Fruit fly (Drosophila melanogaster) whole organism, adult: ENCODE measurements around the gene spri.

ENCODE experiments used
- CG11617 ChIP-seq: fragments of 200-800 bp; sonication (Bioruptor generic); optimal IDR thresholded peaks from 2 replicates; lab custom pipeline; 2017; ENCODE audit warnings: mild to moderate bottlenecking, missing biosample characterization, missing genetic modification reagents, missing genetic modification characterization
- CG12768 ChIP-seq: fragments of 200-800 bp; sonication (Bioruptor generic); optimal IDR thresholded peaks from 2 replicates; lab custom pipeline; 2017; ENCODE audit warnings: missing biosample characterization, missing genetic modification characterization, mild to moderate bottlenecking, moderate library complexity, missing genetic modification reagents
- CG14711 ChIP-seq: fragments of 200-800 bp; sonication (Bioruptor generic); optimal IDR thresholded peaks from 2 replicates; lab custom pipeline; 2018; ENCODE audit warnings: missing biosample characterization, mild to moderate bottlenecking, missing genetic modification characterization, moderate library complexity
- CG1620 ChIP-seq: fragments of 200-800 bp; sonication (Bioruptor generic); optimal IDR thresholded peaks from 2 replicates; lab custom pipeline; 2016; ENCODE audit warnings: missing biosample characterization, missing genetic modification characterization
- CG33017 ChIP-seq: fragments of 200-800 bp; sonication (Bioruptor generic); optimal IDR thresholded peaks from 2 replicates; lab custom pipeline; 2018; ENCODE audit warnings: missing biosample characterization, mild to moderate bottlenecking, missing genetic modification characterization, moderate library complexity
- CG5204 ChIP-seq: fragments of 200-800 bp; sonication (Bioruptor generic); optimal IDR thresholded peaks from 2 replicates; lab custom pipeline; 2016; ENCODE audit warnings: missing biosample characterization, missing genetic modification characterization
- CG7045 ChIP-seq: fragments of 200-800 bp; sonication (Bioruptor generic); optimal IDR thresholded peaks from 2 replicates; lab custom pipeline; 2017; ENCODE audit warnings: missing biosample characterization, mild to moderate bottlenecking, missing genetic modification characterization
- CG7101 ChIP-seq: fragments of 200-800 bp; sonication (Bioruptor generic); optimal IDR thresholded peaks from 2 replicates; lab custom pipeline; 2018; ENCODE audit warnings: missing biosample characterization, mild to moderate bottlenecking, missing genetic modification characterization, moderate library complexity
- Clk ChIP-seq: fragments of 200-800 bp; sonication (Bioruptor generic); optimal IDR thresholded peaks from 2 replicates; lab custom pipeline; 2017; ENCODE audit warnings: missing biosample characterization, missing genetic modification characterization
- Crg-1 ChIP-seq: fragments of 200-800 bp; sonication (Bioruptor generic); optimal IDR thresholded peaks from 2 replicates; lab custom pipeline; 2016; ENCODE audit warnings: missing biosample characterization, missing genetic modification characterization
- Hr96 ChIP-seq: fragments of 200-800 bp; sonication (Bioruptor generic); optimal IDR thresholded peaks from 2 replicates; lab custom pipeline; 2016; ENCODE audit warnings: missing biosample characterization, missing genetic modification characterization
- Mnt ChIP-seq: fragments of 200-800 bp; sonication (Bioruptor generic); optimal IDR thresholded peaks from 2 replicates; lab custom pipeline; 2016; ENCODE audit warnings: missing biosample characterization, mild to moderate bottlenecking, missing genetic modification characterization
- bab1 ChIP-seq: fragments of 200-800 bp; sonication (Bioruptor generic); optimal IDR thresholded peaks from 3 replicates; lab custom pipeline; 2019; ENCODE audit warnings: missing biosample characterization, mild to moderate bottlenecking, missing genetic modification characterization, moderate library complexity
- cic ChIP-seq: fragments of 200-800 bp; sonication (Bioruptor generic); optimal IDR thresholded peaks from 2 replicates; lab custom pipeline; 2017; ENCODE audit warnings: missing biosample characterization, mild to moderate bottlenecking, missing genetic modification characterization, moderate library complexity
- cnc ChIP-seq, 2 experiments: fragments of >200 bp; optimal IDR thresholded peaks; 2 replicates each; lab custom pipeline; 2017
- kay ChIP-seq: fragments of 200-800 bp; sonication (Bioruptor generic); peaks from one replicate; lab custom pipeline; 2016; ENCODE audit warnings: missing biosample characterization, missing genetic modification characterization, borderline replicate concordance
- ovo ChIP-seq: fragments of 200-800 bp; sonication (Bioruptor generic); optimal IDR thresholded peaks from 2 replicates; lab custom pipeline; 2016; ENCODE audit warnings: missing biosample characterization, missing genetic modification characterization
- pad ChIP-seq: fragments of 200-800 bp; sonication (Bioruptor generic); optimal IDR thresholded peaks from 3 replicates; lab custom pipeline; 2017; ENCODE audit warnings: missing biosample characterization, missing genetic modification characterization, mild to moderate bottlenecking, moderate library complexity, missing genetic modification reagents
- tj ChIP-seq: fragments of 200-800 bp; sonication (Bioruptor generic); optimal IDR thresholded peaks from 3 replicates; lab custom pipeline; 2017; ENCODE audit warnings: missing biosample characterization, mild to moderate bottlenecking, missing genetic modification characterization, moderate library complexity
- toe ChIP-seq: fragments of 200-800 bp; sonication (Bioruptor generic); optimal IDR thresholded peaks from 2 replicates; lab custom pipeline; 2016; ENCODE audit warnings: missing biosample characterization, missing genetic modification characterization

The spri gene

DNA sequence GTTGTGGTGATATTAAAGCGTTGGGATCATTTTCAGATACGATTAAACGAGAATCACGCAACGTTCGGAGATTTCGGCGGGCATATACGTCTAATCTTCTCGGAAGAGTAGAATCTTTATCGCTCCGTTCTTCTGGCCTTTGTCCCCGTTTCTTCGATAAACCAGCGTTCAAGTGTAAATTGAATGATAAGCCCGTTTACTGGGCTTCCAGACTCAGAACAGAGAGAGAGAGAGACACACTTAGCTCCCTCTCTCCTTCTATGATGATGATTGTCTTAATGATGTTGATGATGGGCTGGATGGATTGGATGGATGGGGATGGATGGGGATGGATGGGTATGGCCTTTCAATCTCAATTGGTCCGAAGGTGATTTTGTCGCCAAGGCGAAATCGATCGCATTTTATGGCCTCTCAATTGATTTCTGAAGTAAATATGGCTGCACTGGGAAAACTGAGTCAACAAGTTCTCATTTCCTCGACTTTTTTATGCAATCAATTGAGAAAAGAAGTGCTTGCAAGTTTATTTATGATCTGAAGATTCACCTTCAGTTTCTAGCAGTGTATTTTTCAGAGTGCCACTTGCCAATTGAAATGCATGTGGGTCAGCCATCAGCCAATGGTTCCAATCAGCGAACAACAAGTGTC is 4.6 kb downstream of the spri start:
- TF ChIP-seq Hr96 (GFP tag; lab: Kevin White, UChicago) (no peak), CG7045 (GFP tag; lab: Kevin White, UChicago) (no peak), tj (no peak), CG5204 (no peak), CG14711 (tag; lab: Kevin White, UChicago) (no peak), cic (GFP tag; lab: Kevin White, UChicago) (no peak), CG7101 (no peak), toe (GFP tag; lab: Kevin White, UChicago) (no peak), Mnt (GFP tag; lab: Kevin White, UChicago) (no peak), CG11617 (no peak), CG12768 (GFP tag; lab: Kevin White, UChicago) (no peak), Clk (GFP tag; lab: Kevin White, UChicago) (no peak), CG1620 (GFP tag; lab: Kevin White, UChicago) (no peak), CG33017 (no peak), cnc (optimal IDR thresholded peaks at IDR 0.05; lab: Kevin White, UChicago) (no peak), pad (no peak), Crg-1 (GFP tag; lab: Kevin White, UChicago) (no peak)

DNA sequence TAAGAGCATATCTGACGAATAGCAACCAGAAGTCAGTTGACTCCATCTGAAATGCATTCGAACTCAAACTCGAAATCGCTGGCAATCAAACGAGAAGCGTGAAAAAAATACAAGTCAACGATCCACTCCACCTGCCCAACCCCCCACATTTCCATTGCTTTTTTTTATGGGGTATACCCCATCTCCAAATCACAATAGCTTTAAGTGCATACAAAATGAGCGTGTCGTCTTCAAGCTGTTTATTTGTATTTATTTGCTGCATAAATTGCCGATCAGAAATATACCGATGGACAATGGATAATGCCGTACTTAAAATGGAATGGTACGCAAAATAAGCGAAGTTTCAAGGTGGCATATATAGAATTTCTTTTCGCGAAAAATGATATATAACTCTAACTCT is 5.7 kb downstream of the spri start:
- TF ChIP-seq tj (peak; percentile 52), Clk (GFP tag; lab: Kevin White, UChicago) (no peak)

DNA sequence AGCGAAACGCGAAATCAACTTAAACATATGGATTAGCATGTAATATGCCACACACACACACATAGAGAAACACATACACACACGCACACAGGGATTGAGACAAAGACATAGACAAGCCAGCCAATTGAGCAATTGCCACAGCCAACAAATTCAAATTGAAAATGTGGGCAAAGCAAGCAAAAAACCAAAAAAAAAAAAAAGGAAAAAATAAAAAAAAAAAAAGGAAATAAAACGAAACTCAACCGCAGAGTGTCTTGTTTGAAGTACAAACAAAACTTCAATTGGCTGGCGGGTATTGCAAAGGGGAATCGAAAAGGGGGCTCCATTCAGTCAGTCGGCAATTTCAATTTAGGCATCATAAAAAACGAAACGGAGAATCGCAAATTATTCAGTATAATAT is 7.4 kb downstream of the spri start:
- TF ChIP-seq kay (no peak), Crg-1 (GFP tag; lab: Kevin White, UChicago) (no peak), Mnt (GFP tag; lab: Kevin White, UChicago) (no peak), Hr96 (GFP tag; lab: Kevin White, UChicago) (no peak), CG7045 (GFP tag; lab: Kevin White, UChicago) (no peak), ovo (GFP tag; lab: Kevin White, UChicago) (no peak), CG11617 (no peak), CG1620 (GFP tag; lab: Kevin White, UChicago) (no peak), Clk (GFP tag; lab: Kevin White, UChicago) (no peak)

DNA sequence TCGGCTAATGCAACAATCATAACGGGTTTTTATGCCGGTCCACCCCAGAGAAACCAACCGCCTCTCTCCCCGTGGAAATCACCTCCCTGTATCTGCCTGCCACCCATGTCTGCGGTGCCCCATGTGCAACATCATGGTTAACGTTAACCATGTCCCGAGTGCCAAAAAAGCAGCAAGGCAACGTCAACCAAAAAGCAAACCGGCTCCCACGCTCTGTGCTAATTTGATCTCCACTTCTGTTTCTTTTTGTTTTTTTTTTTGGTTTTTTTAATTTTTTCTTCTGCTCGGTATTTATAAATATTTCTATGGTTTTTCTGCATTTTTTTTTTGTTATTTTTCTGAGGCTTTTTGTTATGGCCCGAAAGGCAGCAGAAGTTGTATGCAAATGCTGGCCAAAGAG is 8.2 kb downstream of the spri start:
- TF ChIP-seq CG33017 (no peak), cic (GFP tag; lab: Kevin White, UChicago) (no peak)

dm6 chrX:10573554-10573953 is 11.7 kb downstream of the spri start:
- TF ChIP-seq kay: no peak
- no peak for TF ChIP-seq cic (GFP tag; lab: Kevin White, UChicago)
- no peak for TF ChIP-seq Clk (GFP tag; lab: Kevin White, UChicago)
- no peak for TF ChIP-seq tj
- no peak for TF ChIP-seq cnc (optimal IDR thresholded peaks at IDR 0.05; lab: Kevin White, UChicago)
- no peak for TF ChIP-seq Hr96 (GFP tag; lab: Kevin White, UChicago)
- no peak for TF ChIP-seq CG5204
- TF ChIP-seq Crg-1 (GFP tag; lab: Kevin White, UChicago): no peak
- no peak for TF ChIP-seq CG1620 (GFP tag; lab: Kevin White, UChicago)
- no peak for TF ChIP-seq CG7101
- TF ChIP-seq CG14711 (tag; lab: Kevin White, UChicago): no peak
- TF ChIP-seq CG12768 (GFP tag; lab: Kevin White, UChicago): no peak
- TF ChIP-seq Mnt (GFP tag; lab: Kevin White, UChicago): no peak
- TF ChIP-seq ovo (GFP tag; lab: Kevin White, UChicago): no peak
- TF ChIP-seq CG11617: no peak
- no peak for TF ChIP-seq toe (GFP tag; lab: Kevin White, UChicago)
- TF ChIP-seq CG33017: no peak
- TF ChIP-seq pad: no peak

DNA sequence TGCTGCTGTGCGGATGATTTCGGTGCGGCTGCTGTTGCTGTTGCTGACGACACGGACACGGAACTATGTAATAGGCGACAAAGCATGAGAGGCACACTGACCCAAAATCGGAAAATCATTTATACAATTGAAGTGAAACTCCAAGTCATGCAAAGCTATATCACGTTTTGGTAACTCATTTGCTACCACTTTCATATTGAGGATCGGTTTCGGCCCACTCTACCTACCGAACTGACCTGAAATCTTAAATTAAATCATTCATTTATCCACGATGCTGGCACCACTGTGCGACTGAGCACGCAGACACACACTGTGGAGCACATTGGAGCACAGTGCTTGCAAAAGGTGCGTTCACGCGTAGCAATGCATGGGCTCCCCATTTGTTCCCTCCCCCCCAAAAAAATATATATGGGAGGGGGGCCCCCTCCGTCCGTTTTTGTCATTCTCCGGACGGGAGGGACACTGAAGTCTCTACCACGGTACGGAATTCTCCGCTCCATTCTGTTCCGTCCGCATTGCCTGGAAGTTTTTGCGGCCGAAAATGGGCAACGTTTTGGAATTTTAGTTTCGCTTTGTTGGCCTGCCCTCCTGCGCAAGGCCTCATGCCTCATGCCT is 15.0 kb downstream of the spri start:
- TF ChIP-seq Clk (GFP tag; lab: Kevin White, UChicago) (no peak), toe (GFP tag; lab: Kevin White, UChicago) (no peak), pad (no peak), bab1 (GFP tag; lab: Kevin White, UChicago) (no peak), CG12768 (GFP tag; lab: Kevin White, UChicago) (no peak), CG33017 (no peak), CG1620 (GFP tag; lab: Kevin White, UChicago) (no peak), cnc (optimal IDR thresholded peaks at IDR 0.05; lab: Kevin White, UChicago) (no peak), ovo (GFP tag; lab: Kevin White, UChicago) (no peak), CG11617 (no peak), Crg-1 (GFP tag; lab: Kevin White, UChicago) (no peak), CG5204 (no peak), CG14711 (tag; lab: Kevin White, UChicago) (no peak), Hr96 (GFP tag; lab: Kevin White, UChicago) (no peak), CG7101 (no peak), kay (no peak), CG7045 (GFP tag; lab: Kevin White, UChicago) (no peak), cic (GFP tag; lab: Kevin White, UChicago) (no peak), Mnt (GFP tag; lab: Kevin White, UChicago) (no peak), tj (no peak)
